Worm (Caenorhabditis elegans) whole organism, L3 larva: Measurements from ENCODE around the gene cdh-9.

Source experiments
- R02D3.7 ChIP-seq: fragments of 150-350 bp; optimal IDR thresholded peaks from 2 replicates; lab custom pipeline; 2014; ENCODE audit warnings: missing biosample characterization, missing genetic modification characterization
- ZK546.5 ChIP-seq: sonication (generic microtip); optimal IDR thresholded peaks from 2 replicates; lab custom pipeline; 2017; ENCODE audit warnings: missing biosample characterization, missing genetic modification characterization
- ceh-16 ChIP-seq: sonication (generic microtip); optimal IDR thresholded peaks from 2 replicates; lab custom pipeline; 2017; ENCODE audit warnings: missing biosample characterization, missing genetic modification characterization
- ceh-82 ChIP-seq: fragments of 150-350 bp; optimal IDR thresholded peaks from 2 replicates; lab custom pipeline; 2014; ENCODE audit warnings: missing biosample characterization, missing genetic modification characterization
- ceh-9 ChIP-seq: sonication (generic microtip); optimal IDR thresholded peaks from 2 replicates; lab custom pipeline; 2018; ENCODE audit warnings: missing biosample characterization, missing genetic modification characterization
- egl-5 ChIP-seq: fragments of 150-350 bp; optimal IDR thresholded peaks from 2 replicates; lab custom pipeline; 2017; ENCODE audit warnings: missing biosample characterization, missing genetic modification reagents, missing genetic modification characterization, inconsistent platforms
- elt-2 ChIP-seq: sonication (generic microtip); optimal IDR thresholded peaks from 2 replicates; lab custom pipeline; 2016; ENCODE audit warnings: missing genetic modification reagents, mild to moderate bottlenecking, missing genetic modification characterization, missing compliant biosample characterization
- elt-3 ChIP-seq, 3 experiments: fragments of 150-350 bp in 1 of 3; sonication (generic microtip) in 2 of 3; optimal IDR thresholded peaks; 2 replicates in 2 of 3; 4 replicates in 1 of 3; lab custom pipeline; 2014 to 2017; ENCODE audit warnings: missing biosample characterization in 3 of 3, missing genetic modification characterization in 3 of 3
- eor-1 ChIP-seq, 2 experiments: fragments of 150-350 bp; optimal IDR thresholded peaks; 2 replicates each; lab custom pipeline; 2014 to 2018; ENCODE audit warnings: missing biosample characterization in 2 of 2, missing genetic modification characterization in 2 of 2
- fkh-2 ChIP-seq: fragments of 150-350 bp; optimal IDR thresholded peaks from 2 replicates; lab custom pipeline; 2014; ENCODE audit warnings: missing biosample characterization, missing genetic modification reagents, missing genetic modification characterization
- jun-1 ChIP-seq: fragments of 150-350 bp; optimal IDR thresholded peaks from 2 replicates; lab custom pipeline; 2014; ENCODE audit warnings: missing biosample characterization, missing genetic modification reagents, missing genetic modification characterization
- lin-15B ChIP-seq: fragments of 150-350 bp; optimal IDR thresholded peaks from 2 replicates; lab custom pipeline; 2014; ENCODE audit warnings: missing biosample characterization, missing genetic modification characterization
- lin-39 ChIP-seq: fragments of 150-350 bp; optimal IDR thresholded peaks from 2 replicates; lab custom pipeline; 2018; ENCODE audit warnings: missing biosample characterization, missing genetic modification reagents, missing genetic modification characterization
- lsy-12 ChIP-seq: sonication (generic microtip); optimal IDR thresholded peaks from 2 replicates; lab custom pipeline; 2016; ENCODE audit warnings: mild to moderate bottlenecking, missing genetic modification characterization, missing compliant biosample characterization
- mdl-1 ChIP-seq: fragments of 150-350 bp; optimal IDR thresholded peaks from 2 replicates; lab custom pipeline; 2014; ENCODE audit warnings: missing biosample characterization, missing genetic modification characterization
- mml-1 ChIP-seq: fragments of 150-350 bp; sonication (generic microtip); optimal IDR thresholded peaks from 3 replicates; lab custom pipeline; 2014; ENCODE audit warnings: missing biosample characterization, missing genetic modification characterization
- nhr-11 ChIP-seq: fragments of 150-350 bp; optimal IDR thresholded peaks from 2 replicates; lab custom pipeline; 2014; ENCODE audit warnings: missing biosample characterization, missing genetic modification characterization
- nhr-12 ChIP-seq: fragments of 150-350 bp; optimal IDR thresholded peaks from 2 replicates; lab custom pipeline; 2014; ENCODE audit warnings: missing biosample characterization, missing genetic modification characterization
- nhr-23 ChIP-seq: fragments of 150-350 bp; optimal IDR thresholded peaks from 2 replicates; lab custom pipeline; 2014; ENCODE audit warnings: missing biosample characterization, missing genetic modification reagents, missing genetic modification characterization
- nhr-25 ChIP-seq: sonication (generic microtip); optimal IDR thresholded peaks from 2 replicates; lab custom pipeline; 2017; ENCODE audit warnings: missing biosample characterization, missing genetic modification characterization
- nhr-28 ChIP-seq: fragments of 150-350 bp; optimal IDR thresholded peaks from 2 replicates; lab custom pipeline; 2014; ENCODE audit warnings: missing biosample characterization, missing genetic modification characterization
- nhr-43 ChIP-seq: sonication (generic microtip); optimal IDR thresholded peaks from 2 replicates; lab custom pipeline; 2016; ENCODE audit warnings: mild to moderate bottlenecking, missing genetic modification characterization, missing compliant biosample characterization; ENCODE audit not compliant: poor library complexity, severe bottlenecking
- nhr-67 ChIP-seq: fragments of 150-350 bp; optimal IDR thresholded peaks from 2 replicates; lab custom pipeline; 2014; ENCODE audit warnings: missing biosample characterization, missing genetic modification characterization
- nhr-76 ChIP-seq: fragments of 150-350 bp; sonication (generic microtip); optimal IDR thresholded peaks from 5 replicates; lab custom pipeline; 2014; ENCODE audit warnings: missing biosample characterization, missing genetic modification characterization
- pha-4 ChIP-seq: fragments of 150-350 bp; optimal IDR thresholded peaks from 2 replicates; lab custom pipeline; 2014; ENCODE audit warnings: missing biosample characterization, missing genetic modification reagents, missing genetic modification characterization
- pqm-1 ChIP-seq: fragments of 150-350 bp; optimal IDR thresholded peaks from 2 replicates; lab custom pipeline; 2017; ENCODE audit warnings: missing biosample characterization, missing genetic modification characterization, inconsistent platforms
- sea-2 ChIP-seq: fragments of 150-350 bp; sonication (generic microtip); optimal IDR thresholded peaks from 4 replicates; lab custom pipeline; 2014; ENCODE audit warnings: missing biosample characterization, missing genetic modification reagents, missing genetic modification characterization
- snpc-4 ChIP-seq: fragments of 150-350 bp; optimal IDR thresholded peaks from 2 replicates; lab custom pipeline; 2014; ENCODE audit warnings: missing biosample characterization, missing genetic modification characterization
- tbx-2 ChIP-seq: sonication (generic microtip); optimal IDR thresholded peaks from 2 replicates; lab custom pipeline; 2016; ENCODE audit warnings: mild to moderate bottlenecking, missing genetic modification characterization, missing compliant biosample characterization
- unc-39 ChIP-seq: sonication (generic microtip); optimal IDR thresholded peaks from 4 replicates; lab custom pipeline; 2017; ENCODE audit warnings: missing biosample characterization, missing genetic modification characterization
- zag-1 ChIP-seq: fragments of 150-350 bp; optimal IDR thresholded peaks from 2 replicates; lab custom pipeline; 2014; ENCODE audit warnings: missing biosample characterization, missing genetic modification characterization
- ztf-4 ChIP-seq: fragments of 150-350 bp; optimal IDR thresholded peaks from 2 replicates; lab custom pipeline; 2014; ENCODE audit warnings: missing biosample characterization, missing genetic modification characterization

cdh-9 gene

ce11 chrX:16623269-16623668, 28.2 kb downstream of the cdh-9 start:
- TF ChIP-seq unc-39 (tag; lab: Kevin White, UChicago) (no peak), elt-2 (tag; lab: Kevin White, UChicago) (no peak), nhr-76 (no peak), nhr-28 (tag; lab: Kevin White, UChicago) (no peak), ceh-9 (tag; lab: Kevin White, UChicago) (no peak), nhr-67 (tag; lab: Kevin White, UChicago) (no peak), pqm-1 (tag; lab: Kevin White, UChicago) (no peak)

ce11 chrX:16625078-16625808, 30.2 kb downstream of the cdh-9 start:
- TF ChIP-seq eor-1 (tag; optimal IDR thresholded peaks at IDR 0.05; lab: Kevin White, UChicago) (no peak), ZK546.5 (no peak), fkh-2 (tag; lab: Kevin White, UChicago) (no peak), nhr-25 (peak; percentile 33), nhr-43 (peak; percentile 12), nhr-28 (tag; lab: Kevin White, UChicago) (no peak), lsy-12 (tag; lab: Kevin White, UChicago) (no peak), mml-1 (tag; lab: Kevin White, UChicago) (no peak), ztf-4 (tag; lab: Kevin White, UChicago) (no peak), mdl-1 (tag; lab: Kevin White, UChicago) (no peak), nhr-12 (tag; lab: Kevin White, UChicago) (no peak)

ce11 chrX:16626817-16627216, 31.8 kb downstream of the cdh-9 start:
- no peak for TF ChIP-seq nhr-43
- TF ChIP-seq elt-2 (tag; lab: Kevin White, UChicago), result no peak
- TF ChIP-seq nhr-25, result peak; percentile 7
- peak; percentile 19 for TF ChIP-seq lin-39
- TF ChIP-seq sea-2, result no peak

- TF ChIP-seq ztf-4 (tag; lab: Kevin White, UChicago) (no peak), snpc-4 (peak; percentile 64), nhr-43 (no peak), lin-15B (tag; lab: Kevin White, UChicago) (no peak), ceh-82 (tag; lab: Kevin White, UChicago) (no peak), R02D3.7 (tag; lab: Kevin White, UChicago) (no peak), fkh-2 (tag; lab: Kevin White, UChicago) (no peak)
Measured at ce11 chrX:16629168-16629567, 34.1 kb downstream of the cdh-9 start.

ce11 chrX:16629773-16630172, 34.7 kb downstream of the cdh-9 start:
- TF ChIP-seq nhr-25 (peak; percentile 32), mml-1 (tag; lab: Kevin White, UChicago) (no peak)

ce11 chrX:16631847-16632246, 36.8 kb downstream of the cdh-9 start:
- TF ChIP-seq ceh-16 (tag; lab: Kevin White, UChicago) (no peak), jun-1 (tag; lab: Kevin White, UChicago) (no peak), nhr-28 (tag; lab: Kevin White, UChicago) (no peak), egl-5 (tag; lab: Kevin White, UChicago) (no peak), nhr-23 (tag; lab: Kevin White, UChicago) (no peak), ceh-82 (tag; lab: Kevin White, UChicago) (no peak), nhr-11 (tag; lab: Kevin White, UChicago) (no peak), tbx-2 (tag; lab: Kevin White, UChicago) (no peak), zag-1 (tag; lab: Kevin White, UChicago) (no peak), sea-2 (no peak), R02D3.7 (tag; lab: Kevin White, UChicago) (no peak), ceh-9 (tag; lab: Kevin White, UChicago) (no peak), pha-4 (tag; lab: Kevin White, UChicago) (no peak), fkh-2 (tag; lab: Kevin White, UChicago) (no peak), ztf-4 (tag; lab: Kevin White, UChicago) (no peak), pqm-1 (tag; lab: Kevin White, UChicago) (no peak), elt-3 (tag; optimal IDR thresholded peaks at IDR 0.05; lab: Kevin White, UChicago) (no peak)
